Fruit fly (Drosophila melanogaster): ENCODE measurements around the gene CG31495.

DNA sequence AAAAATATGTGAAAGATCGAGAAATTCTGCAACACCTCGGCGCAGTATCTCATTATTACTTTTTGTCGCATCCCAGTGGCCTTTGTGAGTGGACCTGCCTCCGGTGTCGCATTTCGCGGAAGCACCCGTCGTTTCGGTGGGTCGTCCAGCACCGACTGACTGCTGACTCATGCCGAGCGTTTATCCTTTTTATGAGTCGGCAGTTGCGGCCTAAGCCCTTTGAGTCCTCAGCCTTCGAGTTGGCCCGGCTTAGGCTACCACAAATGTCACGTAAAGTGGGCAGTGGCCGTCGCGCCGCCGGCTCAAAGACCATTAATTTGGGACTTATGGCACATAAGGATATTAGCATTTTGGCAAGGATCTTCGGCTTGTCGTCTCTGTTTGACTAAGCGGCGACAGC, 28.0 kb downstream of the CG31495 start:
- no peak for TF ChIP-seq CG8478 (optimal IDR thresholded peaks at IDR 0.05)
- no peak for TF ChIP-seq CTCF (optimal IDR thresholded peaks at IDR 0.05)
